Fruit fly (Drosophila melanogaster) whole organism, wandering third instar larva: ENCODE data around the gene lwr.
A peak's percentile ranks its signal among the peaks of the same experiment; 100 is the strongest.

Experiments
- Dif ChIP-seq: fragments of 200-275, 200-300 bp; sonication (Bioruptor generic); optimal IDR thresholded peaks from 2 replicates; lab custom pipeline; 2018; ENCODE audit warnings: missing biosample characterization, missing genetic modification characterization; ENCODE audit not compliant: partially characterized antibody
- GATAd ChIP-seq: sonication (Bioruptor generic); optimal IDR thresholded peaks from 2 replicates; lab custom pipeline; 2016; ENCODE audit warnings: missing biosample characterization, missing genetic modification characterization
- Hr78 ChIP-seq: fragments of >200 bp; optimal IDR thresholded peaks from 2 replicates; lab custom pipeline; 2017; ENCODE audit warnings: missing biosample characterization, missing genetic modification characterization
- Myc ChIP-seq: fragments of >200 bp; optimal IDR thresholded peaks from 2 replicates; lab custom pipeline; 2017
- Vsx2 ChIP-seq: fragments of 200-300, 225-300 bp; sonication (Bioruptor generic); optimal IDR thresholded peaks from 2 replicates; lab custom pipeline; 2018; ENCODE audit warnings: missing biosample characterization, missing genetic modification characterization; ENCODE audit not compliant: partially characterized antibody
- br ChIP-seq: fragments of 200-800 bp; sonication (Bioruptor generic); optimal IDR thresholded peaks from 2 replicates; lab custom pipeline; 2016; ENCODE audit warnings: missing biosample characterization, missing genetic modification characterization
- fru ChIP-seq: fragments of 200-800 bp; sonication (Bioruptor generic); optimal IDR thresholded peaks from 3 replicates; lab custom pipeline; 2016; ENCODE audit warnings: missing biosample characterization, mild to moderate bottlenecking, missing genetic modification characterization
- jim ChIP-seq: fragments of 175-275, 200-325 bp; sonication (Bioruptor generic); optimal IDR thresholded peaks from 2 replicates; lab custom pipeline; 2016; ENCODE audit warnings: missing biosample characterization, mild to moderate bottlenecking, missing genetic modification characterization
- pan ChIP-seq: fragments of >200 bp; optimal IDR thresholded peaks from 2 replicates; lab custom pipeline; 2017
- psq ChIP-seq: fragments of 200-800 bp; sonication (Bioruptor generic); optimal IDR thresholded peaks from 3 replicates; lab custom pipeline; 2017; ENCODE audit warnings: missing biosample characterization, mild to moderate bottlenecking, missing genetic modification characterization, moderate library complexity
- tai ChIP-seq: sonication (Bioruptor generic); optimal IDR thresholded peaks from 2 replicates; lab custom pipeline; 2016; ENCODE audit warnings: missing biosample characterization, missing genetic modification characterization
- usp ChIP-seq: fragments of >200 bp; optimal IDR thresholded peaks from 2 replicates; lab custom pipeline; 2017; ENCODE audit warnings: missing biosample characterization, missing genetic modification characterization
- woc ChIP-seq: sonication (Bioruptor generic); optimal IDR thresholded peaks from 2 replicates; lab custom pipeline; 2016; ENCODE audit warnings: missing biosample characterization, mild to moderate bottlenecking, missing genetic modification characterization

- TF ChIP-seq Myc (no peak), Vsx2 (no peak), psq (no peak), pan (lab: Kevin White, UChicago) (no peak), woc (GFP tag; lab: Kevin White, UChicago) (no peak), fru (GFP tag; lab: Kevin White, UChicago) (no peak), br (no peak), GATAd (GFP tag; lab: Kevin White, UChicago) (no peak), tai (GFP tag; lab: Kevin White, UChicago) (no peak), Dif (GFP tag; lab: Kevin White, UChicago) (peak; percentile 50), usp (no peak), jim (GFP tag; lab: Kevin White, UChicago) (no peak), Hr78 (GFP tag; lab: Kevin White, UChicago) (no peak)
Observed at dm6 chr2L:501622-502021, 40.8 kb downstream of the lwr start.
